Fruit fly (Drosophila melanogaster) whole organism, pupa: Measurements from ENCODE around the gene CG42553.

Experiments
- CG10348 ChIP-seq: fragments of 200-800 bp; sonication (Bioruptor generic); IDR thresholded peaks from 2 replicates; pipeline ENCODE4 v1.3.6; 2022; ENCODE audit warnings: missing biosample characterization, missing genetic modification characterization
- CG12605 ChIP-seq: fragments of 200-800 bp; sonication (Bioruptor generic); IDR thresholded peaks from 2 replicates; pipeline ENCODE4 v1.3.6; 2022; ENCODE audit warnings: missing biosample characterization, missing genetic modification characterization
- CG13204 ChIP-seq: fragments of 200-800 bp; sonication (Bioruptor generic); optimal IDR thresholded peaks from 2 replicates; lab custom pipeline; 2018; ENCODE audit warnings: missing biosample characterization, mild to moderate bottlenecking, missing genetic modification characterization, moderate library complexity
- CG14655 ChIP-seq: fragments of 200-800 bp; sonication (Bioruptor generic); optimal IDR thresholded peaks from 3 replicates; lab custom pipeline; 2017; ENCODE audit warnings: mild to moderate bottlenecking, missing biosample characterization, missing genetic modification reagents, missing genetic modification characterization
- CG15710 ChIP-seq: fragments of 200-800 bp; sonication (Bioruptor generic); optimal IDR thresholded peaks from 2 replicates; lab custom pipeline; 2018; ENCODE audit warnings: missing biosample characterization, mild to moderate bottlenecking, missing genetic modification characterization, moderate library complexity
- CG17806 ChIP-seq: fragments of 200-800 bp; sonication (Bioruptor generic); optimal IDR thresholded peaks from 2 replicates; lab custom pipeline; 2018; ENCODE audit warnings: missing biosample characterization, mild to moderate bottlenecking, missing genetic modification characterization, moderate library complexity
- CG32121 ChIP-seq: fragments of 200-800 bp; sonication (Bioruptor generic); IDR thresholded peaks from 2 replicates; pipeline ENCODE4 v1.3.6; 2022; ENCODE audit warnings: missing biosample characterization, missing genetic modification characterization
- CG34367 ChIP-seq: fragments of 200-800 bp; sonication (Bioruptor generic); optimal IDR thresholded peaks from 2 replicates; lab custom pipeline; 2018; ENCODE audit warnings: missing biosample characterization, mild to moderate bottlenecking, missing genetic modification characterization
- CG4496 ChIP-seq: fragments of 200-800 bp; sonication (Bioruptor generic); IDR thresholded peaks from 3 replicates; pipeline ENCODE4 v1.3.6; 2022; ENCODE audit warnings: missing biosample characterization, missing genetic modification characterization
- CG8159 ChIP-seq: fragments of 200-800 bp; sonication (Bioruptor generic); optimal IDR thresholded peaks from 3 replicates; lab custom pipeline; 2018; ENCODE audit warnings: missing biosample characterization, mild to moderate bottlenecking, missing genetic modification characterization, moderate library complexity
- CG8301 ChIP-seq: fragments of 200-800 bp; sonication (Bioruptor generic); optimal IDR thresholded peaks from 2 replicates; lab custom pipeline; 2018; ENCODE audit warnings: missing biosample characterization, mild to moderate bottlenecking, missing genetic modification characterization
- CG9948 ChIP-seq: fragments of 200-800 bp; sonication (Bioruptor generic); optimal IDR thresholded peaks from 2 replicates; lab custom pipeline; 2018; ENCODE audit warnings: missing biosample characterization, mild to moderate bottlenecking, missing genetic modification characterization, moderate library complexity
- D1 ChIP-seq: fragments of 200-800 bp; sonication (Bioruptor generic); optimal IDR thresholded peaks from 2 replicates; lab custom pipeline; 2018; ENCODE audit warnings: missing biosample characterization, mild to moderate bottlenecking, missing genetic modification characterization, moderate library complexity
- EcR ChIP-seq: fragments of 200-800 bp; sonication (Bioruptor generic); optimal IDR thresholded peaks from 3 replicates; lab custom pipeline; 2019; ENCODE audit warnings: missing biosample characterization, missing genetic modification characterization, mild to moderate bottlenecking, moderate library complexity, missing genetic modification reagents
- Ets98B ChIP-seq: fragments of 200-800 bp; sonication (Bioruptor generic); IDR thresholded peaks from 2 replicates; pipeline ENCODE4 v1.3.6; 2022; ENCODE audit warnings: missing biosample characterization, missing genetic modification characterization
- Pif1A ChIP-seq: fragments of 200-800 bp; sonication (Bioruptor generic); optimal IDR thresholded peaks from 3 replicates; lab custom pipeline; 2016; ENCODE audit warnings: missing biosample characterization, missing genetic modification characterization
- Pif1B ChIP-seq: fragments of 200-800 bp; sonication (Bioruptor generic); optimal IDR thresholded peaks from 3 replicates; lab custom pipeline; 2016; ENCODE audit warnings: missing biosample characterization, missing genetic modification characterization
- Snoo ChIP-seq: fragments of 200-800 bp; sonication (Bioruptor generic); optimal IDR thresholded peaks from 3 replicates; lab custom pipeline; 2017; ENCODE audit warnings: missing biosample characterization, mild to moderate bottlenecking, missing genetic modification characterization, inconsistent platforms
- fd96Ca ChIP-seq: fragments of 200-800 bp; sonication (Bioruptor generic); IDR thresholded peaks from 3 replicates; pipeline ENCODE4 v1.3.6; 2022; ENCODE audit warnings: missing biosample characterization, missing genetic modification characterization
- gl ChIP-seq: fragments of 200-800 bp; sonication (Bioruptor generic); optimal IDR thresholded peaks from 2 replicates; lab custom pipeline; 2018; ENCODE audit warnings: missing biosample characterization, mild to moderate bottlenecking, missing genetic modification characterization
- rn ChIP-seq: fragments of 200-800 bp; sonication (Bioruptor generic); IDR thresholded peaks from 2 replicates; pipeline ENCODE4 v1.3.6; 2022; ENCODE audit warnings: missing biosample characterization, missing genetic modification characterization

CG42553 gene

DNA sequence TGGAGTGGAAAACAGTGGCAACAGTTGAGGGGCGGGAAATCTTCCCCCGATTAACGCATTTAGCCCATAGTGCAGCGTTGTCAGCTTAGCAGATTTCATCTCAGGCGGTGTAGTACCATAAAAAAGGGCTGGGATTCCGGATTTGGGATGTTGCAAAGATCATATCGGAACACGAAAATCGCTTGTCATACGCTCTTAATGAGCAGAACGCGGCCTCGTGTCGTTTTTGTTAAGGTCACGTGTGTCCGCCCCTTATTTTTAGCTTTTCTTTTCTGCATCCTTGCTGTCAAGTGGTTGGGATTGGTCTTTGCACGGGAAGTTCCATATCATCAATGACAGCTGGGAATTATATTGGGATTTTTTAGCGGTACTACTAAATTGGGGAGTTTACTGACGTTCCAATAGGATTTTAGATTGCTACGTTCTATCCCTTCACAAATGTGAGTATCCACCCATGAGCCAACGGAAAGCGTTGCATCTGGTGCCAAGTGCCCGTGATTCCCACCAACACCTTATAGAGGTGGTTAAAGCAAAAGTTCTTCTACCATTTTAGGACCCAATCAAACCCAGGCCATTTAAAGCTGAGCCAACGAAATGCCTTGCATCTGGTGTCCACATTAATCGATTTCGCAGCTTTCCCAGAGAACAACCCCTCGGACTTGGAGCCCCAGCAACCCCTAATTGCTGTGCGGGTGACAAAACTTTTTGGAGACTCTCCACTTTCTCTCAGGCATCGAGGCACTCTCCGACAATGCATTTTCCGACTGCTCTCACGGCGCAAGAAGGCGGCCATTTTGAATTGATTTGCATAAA is 25.0 kb upstream of the CG42553 start:
- no peak for TF ChIP-seq Snoo (tag; lab: Kevin White, UChicago)
- TF ChIP-seq EcR: no peak
- TF ChIP-seq rn (GFP tag; lab: Robert Waterston, UW): no peak
- TF ChIP-seq CG34367 (tag; lab: Kevin White, UChicago): no peak
- no peak for TF ChIP-seq CG14655 (GFP tag; lab: Kevin White, UChicago)
- TF ChIP-seq CG13204: no peak

DNA sequence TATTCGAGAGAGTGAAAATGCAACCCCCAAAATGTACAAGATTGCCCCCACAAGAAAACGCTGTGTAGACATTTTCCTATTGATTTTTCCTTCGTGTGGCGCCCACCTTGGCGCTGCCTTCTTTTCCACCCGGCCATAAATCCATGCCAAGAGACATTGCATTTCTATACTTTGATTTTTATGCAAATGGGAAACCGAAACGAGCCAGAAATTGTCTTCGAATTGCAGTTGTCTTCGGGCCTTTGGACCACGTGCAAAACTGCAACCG is 24.4 kb upstream of the CG42553 start:
- TF ChIP-seq CG14655 (GFP tag; lab: Kevin White, UChicago): no peak
- TF ChIP-seq Pif1A (GFP tag; lab: Kevin White, UChicago): no peak
- TF ChIP-seq CG9948: no peak
- TF ChIP-seq CG10348: no peak
- no peak for TF ChIP-seq fd96Ca (GFP tag; lab: Robert Waterston, UW)
- TF ChIP-seq CG32121: no peak
- TF ChIP-seq CG17806: no peak
- TF ChIP-seq Ets98B (GFP tag; lab: Robert Waterston, UW): no peak
- TF ChIP-seq Snoo (tag; lab: Kevin White, UChicago): no peak
- TF ChIP-seq CG4496 (GFP tag; lab: Robert Waterston, UW): no peak
- no peak for TF ChIP-seq rn (GFP tag; lab: Robert Waterston, UW)

DNA sequence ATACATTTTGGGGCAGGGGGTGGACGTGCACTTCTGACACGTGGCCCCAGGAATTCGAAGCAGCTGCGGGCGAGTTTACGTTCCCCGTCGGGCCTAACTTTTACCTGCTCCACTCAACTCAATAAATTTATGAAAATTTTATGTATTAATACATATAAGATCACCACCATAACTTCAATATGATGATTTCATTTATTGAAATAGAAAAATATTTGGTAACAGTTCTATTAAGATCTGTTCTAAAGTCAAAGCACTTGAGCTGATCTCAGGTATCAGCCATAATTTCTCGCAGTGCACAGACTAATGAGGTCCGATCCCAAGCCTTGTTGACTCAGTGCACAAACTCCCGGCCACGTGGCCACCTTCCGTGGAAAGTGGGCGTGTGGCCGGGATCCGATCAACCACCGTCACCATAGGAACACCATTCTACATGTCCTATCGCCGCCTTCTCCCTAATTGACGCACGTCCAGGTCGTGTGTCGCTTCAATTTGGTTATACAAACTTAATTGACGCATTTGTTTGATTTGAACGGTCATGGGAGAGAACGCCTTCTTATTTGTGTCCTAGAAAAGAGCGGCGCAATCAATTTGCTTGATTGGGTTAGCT is 23.8 kb upstream of the CG42553 start:
- TF ChIP-seq fd96Ca (GFP tag; lab: Robert Waterston, UW) (0 out of 3 replicates have a peak, but pooled peaks have one; percentile 28), Pif1B (no peak)
- TF ChIP-seq, all 21 proteins: peak for 1

DNA sequence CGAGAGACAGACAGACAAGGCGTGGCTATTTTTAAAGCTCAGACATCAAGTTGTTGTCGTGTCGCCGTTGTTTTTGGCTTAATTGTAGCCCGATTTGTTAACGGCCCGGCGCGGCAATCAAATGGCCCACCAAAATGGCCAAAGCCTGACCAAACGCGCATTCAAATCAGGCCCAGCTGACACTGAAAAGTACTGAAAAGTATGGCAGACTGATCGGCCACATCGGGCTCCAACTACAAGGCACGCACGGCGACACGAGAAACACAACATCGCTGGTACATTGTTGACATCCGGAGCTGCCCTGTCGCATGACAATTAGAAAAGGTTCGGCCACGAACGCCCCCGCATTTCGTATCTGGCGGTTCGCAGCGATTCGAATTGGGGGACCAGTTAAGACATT is 22.1 kb upstream of the CG42553 start:
- TF ChIP-seq Ets98B (GFP tag; lab: Robert Waterston, UW) (no peak), Pif1A (GFP tag; lab: Kevin White, UChicago) (no peak), Pif1B (no peak), CG34367 (tag; lab: Kevin White, UChicago) (no peak), CG8159 (no peak)

DNA sequence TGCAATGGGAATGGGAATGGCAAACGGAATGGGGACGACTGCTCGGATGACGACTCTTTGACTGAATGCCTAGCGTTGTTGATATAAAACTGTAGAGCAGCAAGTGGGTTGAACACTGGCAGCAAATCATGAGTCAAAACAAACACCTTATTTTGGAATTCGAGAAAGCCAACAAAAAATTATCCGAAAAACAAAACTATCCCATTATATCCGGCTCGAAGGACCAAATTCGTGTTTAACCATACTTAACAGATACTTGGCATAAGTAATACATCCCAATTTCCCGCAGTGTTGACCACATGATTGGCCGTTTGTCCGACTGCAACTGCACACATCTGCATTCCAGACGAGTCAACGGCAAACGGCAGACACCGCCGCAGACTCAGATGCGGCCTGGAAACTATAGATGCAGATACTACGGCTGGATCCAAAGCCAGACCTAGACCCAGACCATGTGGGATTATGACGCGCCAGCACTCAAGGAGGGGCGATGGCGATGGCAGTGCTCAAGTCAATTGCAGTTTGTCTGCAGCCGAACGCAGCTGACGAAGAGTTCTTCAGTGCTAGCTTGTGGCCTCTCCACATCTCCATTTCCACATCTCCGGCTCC is 20.6 kb upstream of the CG42553 start:
- peak; percentile 96 for TF ChIP-seq CG14655 (GFP tag; lab: Kevin White, UChicago)
- TF ChIP-seq CG32121: peak; percentile 96
- peak; percentile 92 for TF ChIP-seq rn (GFP tag; lab: Robert Waterston, UW)
- TF ChIP-seq CG8159: peak; percentile 90
- peak; percentile 41 for TF ChIP-seq CG13204
- TF ChIP-seq CG8301: peak; percentile 96
- TF ChIP-seq CG15710 (tag; lab: Kevin White, UChicago): peak; percentile 88
- TF ChIP-seq Pif1A (GFP tag; lab: Kevin White, UChicago): peak; percentile 90
- TF ChIP-seq CG34367 (tag; lab: Kevin White, UChicago): peak; percentile 91
- TF ChIP-seq Ets98B (GFP tag; lab: Robert Waterston, UW): peak; percentile 97
- peak; percentile 93 for TF ChIP-seq CG17806
- no peak for TF ChIP-seq Snoo (tag; lab: Kevin White, UChicago)
- peak; percentile 92 for TF ChIP-seq CG12605 (GFP tag; lab: Robert Waterston, UW)
- peak; percentile 58; the same call in 1 of the 2 replicates for TF ChIP-seq CG10348
- TF ChIP-seq CG4496 (GFP tag; lab: Robert Waterston, UW): peak; percentile 97
- peak; percentile 87 for TF ChIP-seq gl (tag; lab: Kevin White, UChicago)
- TF ChIP-seq CG9948: peak; percentile 92
- TF ChIP-seq fd96Ca (GFP tag; lab: Robert Waterston, UW): peak; percentile 98
- TF ChIP-seq D1: peak; percentile 77
- peak; percentile 32 for TF ChIP-seq EcR
- peak; percentile 85 for TF ChIP-seq Pif1B

dm6 chr3L:813911-814310 is 20.0 kb upstream of the CG42553 start:
- TF ChIP-seq CG15710 (tag; lab: Kevin White, UChicago) (peak; percentile 0), gl (tag; lab: Kevin White, UChicago) (no peak), CG13204 (no peak), CG34367 (tag; lab: Kevin White, UChicago) (no peak), CG10348 (no peak), CG8159 (peak; percentile 31), CG12605 (GFP tag; lab: Robert Waterston, UW) (0 out of 2 replicates have a peak, but pooled peaks have one; percentile 16), CG17806 (peak; percentile 32), EcR (no peak), fd96Ca (GFP tag; lab: Robert Waterston, UW) (0 out of 3 replicates have a peak, but pooled peaks have one; percentile 44), Snoo (tag; lab: Kevin White, UChicago) (no peak), CG8301 (peak; percentile 43), CG14655 (GFP tag; lab: Kevin White, UChicago) (peak; percentile 56), Pif1B (no peak), rn (GFP tag; lab: Robert Waterston, UW) (no peak), CG9948 (peak; percentile 31), Pif1A (GFP tag; lab: Kevin White, UChicago) (peak; percentile 21), CG4496 (GFP tag; lab: Robert Waterston, UW) (peak; percentile 45; the same call in 1 of the 3 replicates), CG32121 (no peak), D1 (no peak), Ets98B (GFP tag; lab: Robert Waterston, UW) (peak; percentile 33; the same call in 1 of the 2 replicates)
